Fruit fly (Drosophila melanogaster) whole organism, prepupa: ENCODE data around the gene Arp10.

Experiments used
- Blimp-1 ChIP-seq: fragments of 200-800 bp; sonication (Bioruptor generic); optimal IDR thresholded peaks from 3 replicates; lab custom pipeline; 2017; ENCODE audit warnings: missing biosample characterization, missing genetic modification characterization, mild to moderate bottlenecking, moderate library complexity, missing genetic modification reagents
- CG10669 ChIP-seq: fragments of 200-800 bp; sonication (Bioruptor generic); optimal IDR thresholded peaks from 3 replicates; lab custom pipeline; 2018; ENCODE audit warnings: missing biosample characterization, mild to moderate bottlenecking, missing genetic modification characterization, moderate library complexity
- CG11294 ChIP-seq: fragments of 200-800 bp; sonication (Bioruptor generic); IDR thresholded peaks from 2 replicates; pipeline ENCODE4 v1.3.6; 2022; ENCODE audit warnings: missing biosample characterization, missing genetic modification characterization
- CG11762 ChIP-seq: fragments of 200-800 bp; sonication (Bioruptor generic); optimal IDR thresholded peaks from 3 replicates; lab custom pipeline; 2016; ENCODE audit warnings: missing biosample characterization, missing genetic modification characterization; ENCODE audit not compliant: insufficient read depth
- CG11902 ChIP-seq: fragments of 200-800 bp; sonication (Bioruptor generic); optimal IDR thresholded peaks from 3 replicates; lab custom pipeline; 2016; ENCODE audit warnings: missing biosample characterization, missing genetic modification characterization
- CG15336 ChIP-seq: fragments of 200-800 bp; sonication (Bioruptor generic); IDR thresholded peaks from 2 replicates; pipeline ENCODE4 v1.3.6; 2022; ENCODE audit warnings: missing biosample characterization, missing genetic modification characterization
- CG1621 ChIP-seq: fragments of 200-800 bp; sonication (Bioruptor generic); optimal IDR thresholded peaks from 3 replicates; lab custom pipeline; 2018; ENCODE audit warnings: missing biosample characterization, mild to moderate bottlenecking, missing genetic modification characterization
- CG16779 ChIP-seq: fragments of 200-800 bp; sonication (Bioruptor generic); optimal IDR thresholded peaks from 3 replicates; lab custom pipeline; 2017; ENCODE audit warnings: missing biosample characterization, mild to moderate bottlenecking, missing genetic modification characterization
- CG3032 ChIP-seq: fragments of 200-800 bp; optimal IDR thresholded peaks from 2 replicates; lab custom pipeline; 2019; ENCODE audit warnings: missing biosample characterization, mild to moderate bottlenecking, missing genetic modification characterization, moderate library complexity
- CG31627 ChIP-seq: fragments of 200-800 bp; sonication (Bioruptor generic); optimal IDR thresholded peaks from 3 replicates; lab custom pipeline; 2016; ENCODE audit warnings: missing biosample characterization, missing genetic modification characterization
- CG32006 ChIP-seq: fragments of 200-800 bp; sonication (Bioruptor generic); optimal IDR thresholded peaks from 3 replicates; lab custom pipeline; 2017; ENCODE audit warnings: missing biosample characterization, mild to moderate bottlenecking, missing genetic modification characterization
- CG34406 ChIP-seq: fragments of 200-800 bp; sonication (Bioruptor generic); optimal IDR thresholded peaks from 3 replicates; lab custom pipeline; 2016; ENCODE audit warnings: missing biosample characterization, missing genetic modification characterization
- CG4318 ChIP-seq: fragments of 200-800 bp; sonication (Bioruptor generic); optimal IDR thresholded peaks from 3 replicates; lab custom pipeline; 2017; ENCODE audit warnings: missing biosample characterization, mild to moderate bottlenecking, missing genetic modification characterization
- CG6276 ChIP-seq: fragments of 200-800 bp; sonication (Bioruptor generic); optimal IDR thresholded peaks from 2 replicates; lab custom pipeline; 2017; ENCODE audit warnings: missing biosample characterization, mild to moderate bottlenecking, missing genetic modification characterization
- CG6792 ChIP-seq: fragments of 200-800 bp; sonication (Bioruptor generic); optimal IDR thresholded peaks from 3 replicates; lab custom pipeline; 2016; ENCODE audit warnings: missing biosample characterization, missing genetic modification characterization
- CG6808 ChIP-seq: fragments of 200-800 bp; sonication (Bioruptor generic); optimal IDR thresholded peaks from 3 replicates; lab custom pipeline; 2017; ENCODE audit warnings: missing biosample characterization, missing genetic modification characterization, mild to moderate bottlenecking, moderate library complexity, missing genetic modification reagents
- CG6854 ChIP-seq: fragments of 200-800 bp; sonication (Bioruptor generic); optimal IDR thresholded peaks from 2 replicates; lab custom pipeline; 2017; ENCODE audit warnings: missing biosample characterization, mild to moderate bottlenecking, missing genetic modification characterization
- CG8119 ChIP-seq: fragments of 200-800 bp; sonication (Bioruptor generic); IDR thresholded peaks from 3 replicates; pipeline ENCODE4 v1.3.6; 2022; ENCODE audit warnings: missing biosample characterization, missing genetic modification characterization
- Eip75B ChIP-seq: fragments of 200-800 bp; sonication (Bioruptor generic); optimal IDR thresholded peaks from 3 replicates; lab custom pipeline; 2016; ENCODE audit warnings: missing biosample characterization, missing genetic modification characterization
- Ets21C ChIP-seq: fragments of 200-800 bp; sonication (Bioruptor generic); optimal IDR thresholded peaks from 3 replicates; lab custom pipeline; 2016; ENCODE audit warnings: missing biosample characterization, missing genetic modification characterization
- Ets96B ChIP-seq: fragments of 200-800 bp; optimal IDR thresholded peaks from 2 replicates; lab custom pipeline; 2019; ENCODE audit warnings: missing biosample characterization, mild to moderate bottlenecking, missing genetic modification characterization, moderate library complexity
- Hr4 ChIP-seq: fragments of 200-800 bp; sonication (Bioruptor generic); optimal IDR thresholded peaks from 3 replicates; lab custom pipeline; 2016; ENCODE audit warnings: missing biosample characterization, missing genetic modification characterization
- Lpt ChIP-seq: fragments of 200-800 bp; sonication (Bioruptor generic); optimal IDR thresholded peaks from 3 replicates; lab custom pipeline; 2016; ENCODE audit warnings: missing biosample characterization, missing genetic modification characterization
- Met ChIP-seq: fragments of 200-800 bp; sonication (Bioruptor generic); optimal IDR thresholded peaks from 3 replicates; lab custom pipeline; 2016; ENCODE audit warnings: missing biosample characterization, missing genetic modification characterization
- OdsH ChIP-seq: fragments of 200-800 bp; sonication (Bioruptor generic); optimal IDR thresholded peaks from 3 replicates; lab custom pipeline; 2016; ENCODE audit warnings: missing biosample characterization, missing genetic modification characterization
- Sox102F ChIP-seq: fragments of 200-800 bp; sonication (Bioruptor generic); optimal IDR thresholded peaks from 2 replicates; lab custom pipeline; 2016; ENCODE audit warnings: missing biosample characterization, mild to moderate bottlenecking, missing genetic modification characterization
- Sox14 ChIP-seq: fragments of 200-800 bp; sonication (Bioruptor generic); optimal IDR thresholded peaks from 3 replicates; lab custom pipeline; 2016; ENCODE audit warnings: missing biosample characterization, missing genetic modification characterization
- Sox15 ChIP-seq: fragments of 200-800 bp; sonication (Bioruptor generic); optimal IDR thresholded peaks from 3 replicates; lab custom pipeline; 2016; ENCODE audit warnings: missing biosample characterization, missing genetic modification characterization
- achi ChIP-seq: fragments of 200-800 bp; sonication (Bioruptor generic); optimal IDR thresholded peaks from 3 replicates; lab custom pipeline; 2016; ENCODE audit warnings: missing biosample characterization, missing genetic modification characterization
- acj6 ChIP-seq: fragments of 200-800 bp; sonication (Bioruptor generic); optimal IDR thresholded peaks from 3 replicates; lab custom pipeline; 2016; ENCODE audit warnings: missing biosample characterization, missing genetic modification characterization
- cyc ChIP-seq: fragments of 200-800 bp; sonication (Bioruptor generic); optimal IDR thresholded peaks from 3 replicates; lab custom pipeline; 2016; ENCODE audit warnings: missing biosample characterization, missing genetic modification characterization
- dac ChIP-seq: fragments of 200-800 bp; sonication (Bioruptor generic); optimal IDR thresholded peaks from 2 replicates; lab custom pipeline; 2017; ENCODE audit warnings: missing biosample characterization, mild to moderate bottlenecking, missing genetic modification characterization
- eg ChIP-seq: fragments of 200-800 bp; sonication (Bioruptor generic); IDR thresholded peaks from 3 replicates; pipeline ENCODE4 v1.3.6; 2022; ENCODE audit warnings: missing biosample characterization, missing genetic modification characterization
- fd59A ChIP-seq: fragments of 200-800 bp; sonication (Bioruptor generic); optimal IDR thresholded peaks from 2 replicates; lab custom pipeline; 2017; ENCODE audit warnings: missing biosample characterization, mild to moderate bottlenecking, missing genetic modification characterization, missing genetic modification reagents
- fkh ChIP-seq: fragments of 200-800 bp; sonication (Bioruptor generic); optimal IDR thresholded peaks from 3 replicates; lab custom pipeline; 2017; ENCODE audit warnings: missing biosample characterization, mild to moderate bottlenecking, missing genetic modification characterization, moderate library complexity
- lz ChIP-seq: fragments of 200-800 bp; sonication (Bioruptor generic); optimal IDR thresholded peaks from 3 replicates; lab custom pipeline; 2016; ENCODE audit warnings: missing biosample characterization, missing genetic modification characterization
- net ChIP-seq: fragments of 200-800 bp; sonication (Bioruptor generic); optimal IDR thresholded peaks from 3 replicates; lab custom pipeline; 2016; ENCODE audit warnings: missing biosample characterization, missing genetic modification characterization
- pdm3 ChIP-seq: fragments of 200-800 bp; sonication (Bioruptor generic); optimal IDR thresholded peaks from 3 replicates; lab custom pipeline; 2016; ENCODE audit warnings: missing biosample characterization, missing genetic modification characterization
- salr ChIP-seq, 2 experiments: fragments of 200-800 bp; sonication (Bioruptor generic); optimal IDR thresholded peaks; 3 replicates each; lab custom pipeline; 2016 to 2018; ENCODE audit warnings: missing biosample characterization in 2 of 2, missing genetic modification characterization in 2 of 2, mild to moderate bottlenecking in 1 of 2
- svp ChIP-seq: fragments of 200-800 bp; sonication (Bioruptor generic); peaks from one replicate; lab custom pipeline; 2016; ENCODE audit warnings: missing biosample characterization, missing genetic modification characterization
- topi ChIP-seq: fragments of 200-800 bp; sonication (Bioruptor generic); optimal IDR thresholded peaks from 3 replicates; lab custom pipeline; 2016; ENCODE audit warnings: missing biosample characterization, missing genetic modification characterization

Arp10 gene

DNA sequence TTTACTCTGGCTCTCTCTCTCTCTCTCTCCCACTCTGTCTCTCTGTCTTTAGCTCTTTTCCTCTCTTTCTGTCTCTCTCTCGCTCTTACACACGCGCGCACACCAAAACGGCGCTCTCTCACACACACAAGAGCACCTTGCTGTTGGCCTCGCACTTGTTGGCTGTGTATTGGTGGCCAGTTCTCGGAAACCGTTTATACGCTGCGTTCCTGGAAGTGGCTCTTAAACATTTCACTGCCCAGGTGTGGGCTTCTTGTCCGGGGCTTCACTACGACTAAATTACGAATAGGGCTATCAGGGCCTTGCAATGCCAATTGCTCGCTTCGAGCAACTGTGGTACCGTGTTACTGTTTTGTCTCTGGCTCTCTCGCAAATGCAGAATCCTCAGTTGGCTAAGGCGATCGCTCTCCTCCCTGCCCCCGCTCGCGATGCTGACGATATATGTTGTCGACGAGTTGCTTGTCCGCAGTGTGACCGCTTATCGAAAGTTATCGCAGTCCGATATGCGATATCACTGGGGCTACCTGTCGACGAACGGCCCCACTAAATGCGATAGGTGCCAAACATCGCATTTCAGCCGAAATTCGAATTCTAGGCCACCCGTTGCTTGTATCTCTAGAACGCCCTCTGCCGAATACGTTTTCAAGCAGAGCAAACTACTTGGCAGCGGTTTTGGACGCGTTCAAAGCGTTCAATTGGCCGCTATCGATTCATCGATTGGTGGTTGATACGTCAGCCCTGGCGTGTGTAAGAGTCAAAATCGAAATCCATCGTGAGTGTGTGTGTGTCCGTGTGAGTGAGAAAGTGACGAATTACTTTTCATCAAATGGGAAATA, 37.3 kb upstream of the Arp10 start, which contains the start of the genes dome and Ubqn (continued):
- TF ChIP-seq CG4318 (GFP tag; lab: Kevin White, UChicago) (no peak), CG6808 (GFP tag; lab: Kevin White, UChicago) (no peak), Sox15 (GFP tag; lab: Kevin White, UChicago) (no peak), Met (GFP tag; lab: Kevin White, UChicago) (no peak), salr (GFP tag; optimal IDR thresholded peaks at IDR 0.05; lab: Kevin White, UChicago) (no peak), CG32006 (GFP tag; lab: Kevin White, UChicago) (no peak), CG3032 (tag; lab: Kevin White, UChicago) (peak; percentile 9), CG11902 (no peak), CG6276 (GFP tag; lab: Kevin White, UChicago) (no peak), CG11294 (GFP tag; lab: Robert Waterston, UW) (no peak), Sox14 (peak; percentile 8), CG31627 (GFP tag; lab: Kevin White, UChicago) (no peak), fkh (no peak)

DNA sequence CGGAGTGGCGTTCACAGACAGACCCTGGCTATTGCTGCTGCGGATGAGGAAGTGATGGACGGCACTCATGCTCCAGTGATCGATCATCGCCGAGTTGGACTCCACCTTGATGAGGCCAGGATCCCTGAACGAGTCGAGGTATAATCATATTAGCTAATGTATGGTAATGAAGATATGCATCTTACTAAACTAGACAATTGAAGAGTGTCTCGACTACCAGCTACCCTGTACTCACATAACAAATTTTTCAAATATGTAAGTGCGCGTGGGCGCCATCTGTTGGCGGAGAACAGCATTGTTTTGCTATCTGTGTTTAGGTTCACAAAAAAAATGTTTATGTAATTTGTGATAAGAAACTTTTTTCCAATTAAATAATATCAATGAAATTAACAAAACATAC, 33.2 kb upstream of the Arp10 start:
- TF ChIP-seq net (GFP tag; lab: Kevin White, UChicago), result no peak
- no peak for TF ChIP-seq CG31627 (GFP tag; lab: Kevin White, UChicago)
- TF ChIP-seq CG6792 (GFP tag; lab: Kevin White, UChicago), result no peak
- no peak for TF ChIP-seq Eip75B (GFP tag; lab: Kevin White, UChicago)
- TF ChIP-seq CG4318 (GFP tag; lab: Kevin White, UChicago), result no peak
- no peak for TF ChIP-seq CG11762

- TF ChIP-seq eg (no peak), acj6 (no peak), svp (GFP tag; lab: Kevin White, UChicago) (peak; percentile 79)
These were observed 29.7 kb upstream of the Arp10 start, which contains the start of gene et for dm6 chrX:19675662-19676061. et (minus strand) TSS chrX:19675891.

dm6 chrX:19668405-19668804, 22.4 kb upstream of the Arp10 start:
- TF ChIP-seq CG11902, result peak; percentile 98
- TF ChIP-seq pdm3 (GFP tag; lab: Kevin White, UChicago), result peak; percentile 99
- TF ChIP-seq Sox14, result peak; percentile 100
- peak; percentile 97 for TF ChIP-seq CG11762
- TF ChIP-seq Blimp-1 (GFP tag; lab: Kevin White, UChicago), result peak; percentile 94
- TF ChIP-seq CG15336, result peak; percentile 97
- TF ChIP-seq Lpt, result peak; percentile 98
- peak; percentile 99 for TF ChIP-seq cyc
- peak; percentile 96 for TF ChIP-seq CG3032 (tag; lab: Kevin White, UChicago)
- TF ChIP-seq CG34406 (GFP tag; lab: Kevin White, UChicago), result peak; percentile 98
- TF ChIP-seq topi (GFP tag; lab: Kevin White, UChicago), result peak; percentile 99
- peak; percentile 98 for TF ChIP-seq CG6854 (GFP tag; lab: Kevin White, UChicago)
- TF ChIP-seq CG8119, result peak; percentile 97
- TF ChIP-seq achi (GFP tag; lab: Kevin White, UChicago), result peak; percentile 98
- peak; percentile 97 for TF ChIP-seq Hr4 (GFP tag; lab: Kevin White, UChicago)
- peak; percentile 99 for TF ChIP-seq net (GFP tag; lab: Kevin White, UChicago)
- TF ChIP-seq dac (GFP tag; lab: Kevin White, UChicago), result peak; percentile 96
- TF ChIP-seq CG11294 (GFP tag; lab: Robert Waterston, UW), result peak; percentile 90
- TF ChIP-seq CG1621 (tag; lab: Kevin White, UChicago), result peak; percentile 98
- peak; percentile 98 for TF ChIP-seq CG10669 (GFP tag; lab: Kevin White, UChicago)
- peak; percentile 99 for TF ChIP-seq Sox102F (GFP tag; lab: Kevin White, UChicago)
- TF ChIP-seq OdsH, result peak; percentile 99
- TF ChIP-seq Eip75B (GFP tag; lab: Kevin White, UChicago), result peak; percentile 99
- TF ChIP-seq salr (GFP tag; optimal IDR thresholded peaks at IDR 0.05; lab: Kevin White, UChicago), result peak; percentile 94 to 97
- peak; percentile 99 for TF ChIP-seq lz (GFP tag; lab: Kevin White, UChicago)
- TF ChIP-seq CG6276 (GFP tag; lab: Kevin White, UChicago), result peak; percentile 88
- peak; percentile 95 for TF ChIP-seq CG4318 (GFP tag; lab: Kevin White, UChicago)
- TF ChIP-seq CG31627 (GFP tag; lab: Kevin White, UChicago), result peak; percentile 99
- peak; percentile 99 for TF ChIP-seq acj6
- peak; percentile 98 for TF ChIP-seq fd59A
- TF ChIP-seq Ets96B, result peak; percentile 96
- peak; percentile 99 for TF ChIP-seq Met (GFP tag; lab: Kevin White, UChicago)
- peak; percentile 95 for TF ChIP-seq CG16779 (tag; lab: Kevin White, UChicago)
- peak; percentile 99 for TF ChIP-seq Ets21C
- TF ChIP-seq CG32006 (GFP tag; lab: Kevin White, UChicago), result peak; percentile 97
- peak; percentile 98 for TF ChIP-seq Sox15 (GFP tag; lab: Kevin White, UChicago)
